Fruit fly (Drosophila melanogaster) whole organism, adult: ENCODE results near the gene CG3164.

Experiments
- CG11617 ChIP-seq: fragments of 200-800 bp; sonication (Bioruptor generic); optimal IDR thresholded peaks from 2 replicates; lab custom pipeline; 2017; ENCODE audit warnings: mild to moderate bottlenecking, missing biosample characterization, missing genetic modification reagents, missing genetic modification characterization
- CG14711 ChIP-seq: fragments of 200-800 bp; sonication (Bioruptor generic); optimal IDR thresholded peaks from 2 replicates; lab custom pipeline; 2018; ENCODE audit warnings: missing biosample characterization, mild to moderate bottlenecking, missing genetic modification characterization, moderate library complexity
- CG1620 ChIP-seq: fragments of 200-800 bp; sonication (Bioruptor generic); optimal IDR thresholded peaks from 2 replicates; lab custom pipeline; 2016; ENCODE audit warnings: missing biosample characterization, missing genetic modification characterization
- CG5204 ChIP-seq: fragments of 200-800 bp; sonication (Bioruptor generic); optimal IDR thresholded peaks from 2 replicates; lab custom pipeline; 2016; ENCODE audit warnings: missing biosample characterization, missing genetic modification characterization
- Clk ChIP-seq: fragments of 200-800 bp; sonication (Bioruptor generic); optimal IDR thresholded peaks from 2 replicates; lab custom pipeline; 2017; ENCODE audit warnings: missing biosample characterization, missing genetic modification characterization
- Hr96 ChIP-seq: fragments of 200-800 bp; sonication (Bioruptor generic); optimal IDR thresholded peaks from 2 replicates; lab custom pipeline; 2016; ENCODE audit warnings: missing biosample characterization, missing genetic modification characterization
- bab1 ChIP-seq: fragments of 200-800 bp; sonication (Bioruptor generic); optimal IDR thresholded peaks from 3 replicates; lab custom pipeline; 2019; ENCODE audit warnings: missing biosample characterization, mild to moderate bottlenecking, missing genetic modification characterization, moderate library complexity
- cic ChIP-seq: fragments of 200-800 bp; sonication (Bioruptor generic); optimal IDR thresholded peaks from 2 replicates; lab custom pipeline; 2017; ENCODE audit warnings: missing biosample characterization, mild to moderate bottlenecking, missing genetic modification characterization, moderate library complexity
- kay ChIP-seq: fragments of 200-800 bp; sonication (Bioruptor generic); peaks from one replicate; lab custom pipeline; 2016; ENCODE audit warnings: missing biosample characterization, missing genetic modification characterization, borderline replicate concordance
- toe ChIP-seq: fragments of 200-800 bp; sonication (Bioruptor generic); optimal IDR thresholded peaks from 2 replicates; lab custom pipeline; 2016; ENCODE audit warnings: missing biosample characterization, missing genetic modification characterization

DNA sequence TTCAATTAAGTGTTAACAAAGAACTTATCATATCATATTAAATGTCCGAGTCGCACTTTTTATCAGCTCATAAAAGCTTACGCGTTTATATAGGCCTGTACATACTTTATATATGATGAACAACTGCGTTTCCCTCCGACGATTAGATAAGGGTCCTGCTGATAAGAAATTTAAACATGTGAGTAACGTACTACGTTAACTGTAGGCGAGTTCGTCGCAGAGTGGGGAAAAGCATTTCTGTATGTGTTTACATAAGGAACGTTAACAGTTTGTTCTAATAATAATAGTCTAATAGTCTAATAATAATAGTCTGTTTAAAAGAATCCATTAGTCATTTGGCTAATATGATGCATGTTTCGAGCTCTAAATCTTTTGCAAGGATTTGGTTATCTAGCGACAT, 39.8 kb upstream of the CG3164 start:
- TF ChIP-seq kay (GFP tag; lab: Kevin White, UChicago) (peak; percentile 89), CG11617 (no peak), Clk (GFP tag; lab: Kevin White, UChicago) (no peak), CG5204 (no peak), cic (GFP tag; lab: Kevin White, UChicago) (peak; percentile 69), Hr96 (no peak), CG1620 (GFP tag; lab: Kevin White, UChicago) (no peak), toe (GFP tag; lab: Kevin White, UChicago) (no peak), CG14711 (no peak), bab1 (GFP tag; lab: Kevin White, UChicago) (peak; percentile 1)
